Worm (Caenorhabditis elegans): ENCODE data around the gene F56C9.6.

Gene F56C9.6

DNA sequence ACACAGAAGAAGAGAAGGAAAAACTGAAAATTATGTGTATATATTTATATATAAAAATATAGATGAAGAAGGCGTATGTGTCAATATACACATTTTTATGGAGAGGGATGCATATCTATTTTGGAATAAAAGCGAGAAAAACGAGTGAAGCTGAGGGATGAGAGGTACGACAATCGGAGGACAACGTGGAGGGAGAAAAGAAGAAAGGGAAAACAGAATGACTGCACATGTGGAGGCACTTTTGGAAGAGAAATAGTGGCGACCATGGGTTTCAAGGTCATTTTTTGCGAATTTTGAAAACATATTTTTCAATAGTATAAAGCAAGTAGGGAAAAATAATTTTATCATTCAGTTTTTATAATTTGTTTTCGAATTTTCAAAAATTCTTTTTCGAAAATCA lies 18.0 kb downstream of the F56C9.6 start:
- no peak for TF ChIP-seq unc-62 (GFP tag; optimal IDR thresholded peaks at IDR 0.05)

DNA sequence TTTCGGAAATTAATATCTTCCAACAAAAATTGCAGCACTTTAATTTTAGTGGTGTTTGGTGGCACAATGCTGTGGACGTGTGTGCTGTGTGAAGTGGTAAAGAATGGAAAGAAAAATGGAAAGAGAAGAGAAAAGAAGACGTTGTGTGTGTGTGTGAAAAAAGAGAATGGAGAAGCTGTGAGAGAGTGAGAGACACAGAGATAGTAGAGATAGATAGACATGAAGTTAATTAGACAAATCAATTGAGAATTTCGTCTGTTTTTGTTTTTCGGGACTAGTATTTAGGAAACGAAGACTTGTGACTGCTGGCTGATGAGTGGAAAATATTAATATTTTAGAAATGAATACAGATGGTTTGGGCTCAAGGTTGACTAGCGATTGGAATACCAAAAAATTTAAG lies 19.4 kb downstream of the F56C9.6 start:
- TF ChIP-seq unc-62 (GFP tag; optimal IDR thresholded peaks at IDR 0.05), result no peak

DNA sequence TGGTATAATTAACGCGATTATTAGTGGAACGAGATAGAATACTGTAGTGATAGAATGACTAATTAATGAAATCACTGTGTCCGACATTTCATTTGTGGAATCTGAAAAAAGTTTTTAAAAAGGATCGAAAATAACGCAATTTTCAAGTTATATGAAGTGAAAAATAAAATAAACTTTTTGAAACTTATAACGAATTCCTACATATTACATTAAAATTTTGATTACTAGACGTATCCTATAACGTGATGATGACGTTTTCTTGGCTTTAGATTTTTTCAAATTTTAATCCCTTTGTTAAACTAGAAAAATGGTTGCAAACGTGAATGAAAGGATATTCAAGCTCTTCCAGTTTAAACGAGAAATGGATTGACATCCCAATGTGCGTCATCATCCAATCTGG lies 20.1 kb downstream of the F56C9.6 start, which contains the start of gene algn-11:
algn-11 (minus strand) TSS at position 101 of the 400 bp plus-strand sequence.
- no peak for TF ChIP-seq unc-62 (GFP tag; optimal IDR thresholded peaks at IDR 0.05)

DNA sequence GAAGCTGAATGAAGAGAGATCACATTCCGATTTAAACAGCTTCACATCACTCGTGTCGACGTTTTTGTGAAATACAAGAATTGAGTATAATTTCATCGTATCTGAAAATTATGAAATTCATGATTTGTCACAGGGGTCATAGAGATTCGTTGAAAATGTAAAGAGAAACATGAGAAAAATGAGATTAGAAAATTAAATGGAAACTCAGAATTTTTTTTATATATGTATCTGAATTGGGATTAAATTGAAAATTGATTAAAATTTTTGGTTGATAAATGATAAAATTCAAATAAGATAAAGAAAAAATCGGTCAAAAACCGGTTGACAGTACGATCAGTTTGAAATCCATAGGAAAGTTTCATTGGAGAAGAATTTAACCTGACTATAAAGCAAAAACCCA lies 23.1 kb downstream of the F56C9.6 start, which contains the start of gene ykt-6:
ykt-6 (minus strand) TSS at position 101 of the 400 bp plus-strand sequence.
- no peak for TF ChIP-seq unc-62 (GFP tag; optimal IDR thresholded peaks at IDR 0.05)

DNA sequence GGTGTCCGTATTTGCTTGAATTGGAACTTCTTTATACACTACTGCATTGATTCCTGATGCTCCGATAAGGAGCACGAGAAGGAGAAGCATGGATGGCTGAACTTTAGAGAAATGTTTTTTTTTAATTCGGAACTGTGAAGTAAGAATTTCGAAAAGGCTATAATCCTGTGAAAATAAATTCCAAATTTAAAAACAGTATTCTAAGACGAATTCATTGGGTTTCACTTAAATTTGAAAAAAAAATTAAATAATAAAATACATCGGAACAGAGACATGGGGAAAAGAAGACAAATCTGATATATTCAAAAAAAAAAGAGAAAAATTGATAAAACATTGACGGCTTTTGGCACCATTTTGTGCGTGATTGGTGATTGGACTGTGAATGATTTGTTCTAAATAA lies 24.8 kb downstream of the F56C9.6 start, which contains the start of gene pho-5:
pho-5 (minus strand) TSS at position 101 of the 400 bp plus-strand sequence.
- no peak for TF ChIP-seq unc-62 (GFP tag; optimal IDR thresholded peaks at IDR 0.05)

DNA sequence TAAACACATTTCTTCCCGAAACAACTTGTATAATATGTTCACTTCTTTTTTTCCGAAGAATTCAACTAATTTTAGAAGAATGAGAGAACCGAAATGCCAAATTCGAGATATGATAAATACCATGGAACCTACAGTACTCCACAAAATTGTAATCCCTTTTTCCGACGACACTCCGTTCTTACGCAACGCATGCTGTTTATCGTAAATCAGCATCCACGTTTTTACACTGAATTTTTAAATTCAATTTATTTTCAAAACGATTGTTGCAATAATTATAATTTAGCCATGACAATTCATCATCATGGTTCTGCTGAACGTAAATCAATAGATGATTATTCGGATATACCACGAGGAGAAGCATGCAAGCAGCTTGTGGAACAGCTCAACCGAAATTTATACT lies 29.4 kb downstream of the F56C9.6 start, which contains the start of gene B0361.3:
B0361.3 (plus strand) TSS at position 284 of the 400 bp plus-strand sequence.
- no peak for TF ChIP-seq unc-62 (GFP tag; optimal IDR thresholded peaks at IDR 0.05)

DNA sequence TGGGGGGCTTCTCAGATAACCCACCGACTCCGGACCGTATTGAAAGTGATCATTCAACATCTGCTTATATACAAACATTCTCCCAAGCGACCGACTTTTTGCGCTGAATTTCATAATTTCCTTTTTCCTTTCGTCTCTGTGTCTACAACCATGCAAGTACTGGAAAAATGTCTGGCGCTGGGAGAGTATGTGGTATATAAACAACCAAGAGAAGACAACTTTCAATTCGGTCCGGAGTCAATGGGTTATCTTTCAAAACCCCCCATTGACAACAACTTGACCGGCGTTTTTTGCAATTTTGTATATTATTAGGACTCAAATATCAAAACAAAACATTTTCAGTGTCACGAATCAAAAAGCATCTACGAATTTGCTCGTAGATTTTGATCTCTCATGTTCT lies 32.1 kb downstream of the F56C9.6 start:
- TF ChIP-seq unc-62 (GFP tag; optimal IDR thresholded peaks at IDR 0.05), result no peak

DNA sequence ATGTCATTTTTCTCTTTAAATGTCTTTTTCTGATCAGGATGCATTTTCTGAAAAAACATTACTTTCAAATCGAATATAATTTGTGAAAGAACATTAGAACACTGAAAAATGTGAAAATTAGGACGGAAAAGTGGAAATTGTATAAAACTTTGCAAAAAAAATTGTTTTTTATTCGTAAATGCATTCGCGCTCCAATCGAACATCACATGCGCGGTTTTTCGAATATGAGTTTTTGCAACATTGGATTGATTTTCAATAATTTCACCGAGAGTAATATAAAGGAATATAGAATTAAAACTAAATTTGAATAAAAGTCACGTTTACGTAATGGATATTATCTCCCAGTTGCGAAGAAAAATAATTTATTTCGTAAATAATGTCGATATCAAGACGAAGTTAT lies 33.3 kb downstream of the F56C9.6 start, which contains the start of the genes spot-1 and B0361.11:
spot-1 (minus strand) TSS at position 47 of the 400 bp plus-strand sequence.
B0361.11 (plus strand) TSS at position 372 of the 400 bp plus-strand sequence.
- no peak for TF ChIP-seq unc-62 (GFP tag; optimal IDR thresholded peaks at IDR 0.05)

DNA sequence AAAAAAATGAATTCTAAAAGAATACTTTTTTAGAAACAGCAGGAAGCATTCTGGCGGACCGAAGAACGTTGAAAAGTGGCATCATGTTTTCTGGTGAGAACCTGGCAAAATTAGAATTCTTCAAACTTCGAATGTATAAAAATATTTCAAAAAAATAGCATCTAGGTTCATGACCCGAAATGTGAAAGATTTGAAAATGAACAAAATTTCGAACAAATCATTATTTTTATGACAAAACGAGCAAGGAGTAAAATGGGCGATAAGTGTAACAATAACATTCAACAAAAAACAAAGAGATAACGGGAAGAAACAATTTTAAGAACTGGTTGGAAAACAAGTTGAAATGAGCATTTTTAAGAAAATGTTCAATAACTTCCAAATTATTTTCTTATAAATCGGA lies 35.3 kb downstream of the F56C9.6 start, which contains the start of gene psd-1:
psd-1 (minus strand) TSS at position 101 of the 400 bp plus-strand sequence.
- TF ChIP-seq unc-62 (GFP tag; optimal IDR thresholded peaks at IDR 0.05), result no peak

DNA sequence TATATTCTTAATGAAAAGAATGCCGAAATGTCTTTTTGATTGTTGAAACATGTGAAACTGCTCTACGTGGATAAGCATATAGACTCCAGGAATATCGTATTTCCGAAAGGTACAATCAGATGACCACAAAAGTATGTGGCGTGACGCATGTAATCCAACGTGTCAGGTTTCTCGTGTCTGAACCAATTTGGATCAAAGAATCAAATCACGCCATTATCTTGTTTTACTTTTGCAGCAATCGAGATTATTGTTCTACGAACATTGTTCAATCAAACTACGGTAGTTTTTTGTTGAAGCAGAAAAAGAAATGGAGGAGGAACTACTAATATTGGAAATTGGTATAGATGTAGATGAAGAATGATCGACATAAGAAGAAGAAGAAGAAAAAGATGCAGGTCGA lies 36.9 kb downstream of the F56C9.6 start:
- no peak for TF ChIP-seq unc-62 (GFP tag; optimal IDR thresholded peaks at IDR 0.05)

DNA sequence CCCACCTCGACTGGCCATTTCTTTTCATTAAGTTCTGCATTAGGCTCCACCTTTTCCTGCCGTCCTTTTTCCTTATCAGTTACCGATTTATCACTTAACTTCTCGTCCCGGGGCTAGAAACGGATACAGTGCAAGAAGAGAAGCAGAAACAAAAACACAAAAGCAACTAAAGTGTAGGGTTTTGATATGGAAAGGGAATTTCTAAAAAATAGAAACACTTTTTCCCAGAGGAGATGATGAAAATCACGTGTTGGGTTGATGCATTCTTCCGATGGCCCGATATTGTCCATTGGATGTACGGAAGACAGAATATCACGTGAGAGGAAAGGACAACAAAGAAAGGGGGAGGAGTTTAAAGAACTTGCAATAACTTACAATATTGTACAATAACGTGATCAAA lies 37.7 kb downstream of the F56C9.6 start:
- TF ChIP-seq unc-62 (GFP tag; optimal IDR thresholded peaks at IDR 0.05), result no peak

DNA sequence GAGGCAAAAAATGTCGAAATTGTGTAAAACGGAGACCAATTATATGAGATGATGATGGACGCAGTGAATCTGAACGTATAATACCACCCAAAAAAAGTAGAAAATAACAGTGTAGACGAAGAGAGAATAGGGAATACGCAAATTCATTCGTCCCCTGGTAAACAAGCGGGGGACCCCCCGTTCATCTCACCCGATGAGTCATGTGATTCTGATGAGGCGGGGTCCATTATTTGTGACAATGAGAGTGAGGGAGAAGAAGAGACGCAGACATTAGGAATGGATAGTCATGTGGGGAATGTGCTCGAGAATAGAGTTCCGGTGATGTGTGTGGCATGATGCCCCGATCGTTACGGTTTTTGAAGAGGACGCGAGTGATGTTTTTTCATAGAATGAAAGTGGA lies 38.5 kb downstream of the F56C9.6 start:
- TF ChIP-seq unc-62 (GFP tag; optimal IDR thresholded peaks at IDR 0.05), result no peak

DNA sequence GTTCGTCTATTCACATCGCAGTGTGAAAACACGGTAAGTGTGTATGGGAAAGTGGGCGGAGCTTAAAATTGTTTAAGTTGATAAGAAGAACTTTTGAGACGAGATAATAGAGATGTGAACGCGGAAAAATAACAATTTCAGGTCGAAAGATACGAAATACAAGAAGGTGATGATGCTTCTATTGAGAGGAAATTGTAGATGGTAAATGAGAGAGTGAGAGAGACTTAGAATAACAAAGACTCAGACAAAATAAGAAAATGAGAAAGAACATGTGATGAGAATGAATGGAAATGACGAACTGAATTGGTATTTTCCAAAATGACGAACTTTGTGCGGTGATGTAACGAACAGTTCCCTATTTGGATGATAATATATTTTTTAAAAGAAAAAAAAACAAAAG lies 39.5 kb downstream of the F56C9.6 start:
- TF ChIP-seq unc-62 (GFP tag; optimal IDR thresholded peaks at IDR 0.05), result no peak

DNA sequence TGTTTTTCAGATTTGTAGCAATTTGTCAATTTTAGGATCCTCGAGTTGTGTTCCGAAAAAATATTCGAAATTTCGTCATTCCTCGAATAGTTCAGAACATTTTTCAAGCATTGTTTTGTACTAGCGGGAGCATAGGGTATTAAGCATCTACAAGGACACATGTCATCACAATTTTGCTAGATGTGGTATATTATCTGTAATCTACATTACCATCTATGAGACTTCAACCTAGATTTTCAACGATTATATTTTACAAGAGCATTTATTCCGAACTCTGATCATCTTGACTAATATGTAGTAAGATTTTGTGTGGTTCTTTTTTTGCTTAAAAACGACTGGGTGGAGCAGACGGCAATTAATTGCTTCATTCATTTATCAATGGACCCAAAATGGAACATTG lies 47.5 kb downstream of the F56C9.6 start:
- TF ChIP-seq unc-62 (GFP tag; optimal IDR thresholded peaks at IDR 0.05), result no peak

DNA sequence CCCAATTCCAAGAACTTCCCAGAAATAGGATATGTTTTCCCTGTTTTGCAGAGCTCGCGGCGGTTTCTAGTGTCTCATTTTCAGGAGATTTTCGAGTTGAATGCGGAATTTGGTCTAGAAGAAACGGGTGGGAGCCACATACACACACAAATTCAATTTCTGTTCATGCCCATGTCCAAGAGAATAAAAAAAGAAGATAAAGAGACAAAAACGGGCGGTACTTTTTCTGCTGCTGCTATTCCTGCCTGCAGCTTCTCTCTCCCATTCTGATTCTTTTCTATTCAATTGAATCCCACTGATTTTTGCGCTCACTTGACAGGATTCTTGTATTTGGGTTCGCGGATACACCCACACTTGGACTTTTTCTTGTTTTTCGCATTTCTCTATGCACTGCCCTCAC lies 48.0 kb downstream of the F56C9.6 start:
- TF ChIP-seq unc-62 (GFP tag; optimal IDR thresholded peaks at IDR 0.05), result no peak
